Worm (Caenorhabditis elegans) whole organism, L4 larva: Measurements from ENCODE around the gene R160.2.

Source experiments
- D1046.2 ChIP-seq: fragments of 200-800 bp; sonication (Bioruptor generic); IDR thresholded peaks from 2 replicates; pipeline ENCODE4 v1.3.6; 2022; ENCODE audit warnings: missing genetic modification characterization, missing compliant biosample characterization
- F10B5.3 ChIP-seq: sonication (generic microtip); optimal IDR thresholded peaks from 2 replicates; lab custom pipeline; 2016; ENCODE audit warnings: mild to moderate bottlenecking, missing genetic modification characterization, missing compliant biosample characterization
- F26F4.8 ChIP-seq: fragments of 200-800 bp; sonication (Bioruptor generic); conservative IDR thresholded peaks from 2 replicates; pipeline ENCODE4 v1.3.6; 2022; ENCODE audit warnings: missing genetic modification characterization, missing compliant biosample characterization
- F37D6.2 ChIP-seq: sonication (generic microtip); optimal IDR thresholded peaks from 2 replicates; lab custom pipeline; 2016; ENCODE audit warnings: mild to moderate bottlenecking, missing genetic modification characterization, missing compliant biosample characterization
- T26A8.4 ChIP-seq: fragments of 200-800 bp; sonication (Bioruptor generic); IDR thresholded peaks from 2 replicates; pipeline ENCODE4 v1.3.6; 2022; ENCODE audit warnings: missing genetic modification characterization, missing compliant biosample characterization
- Y105C5A.15 ChIP-seq: fragments of 200-800 bp; sonication (Bioruptor generic); IDR thresholded peaks from 2 replicates; pipeline ENCODE4 v1.3.6; 2022; ENCODE audit warnings: missing genetic modification characterization, missing compliant biosample characterization
- Y48G9A.11 ChIP-seq: fragments of 200-800 bp; sonication (Bioruptor generic); IDR thresholded peaks from 2 replicates; pipeline ENCODE4 v1.3.6; 2022; ENCODE audit warnings: missing genetic modification reagents, missing genetic modification characterization, missing compliant biosample characterization
- Y5F2A.4 ChIP-seq: fragments of 200-800 bp; sonication (Bioruptor generic); optimal IDR thresholded peaks from 2 replicates; lab custom pipeline; 2018; ENCODE audit warnings: mild to moderate bottlenecking, missing genetic modification characterization, missing compliant biosample characterization
- ZK337.2 ChIP-seq: fragments of 200-800 bp; sonication (Bioruptor generic); IDR thresholded peaks from 2 replicates; pipeline ENCODE4 v1.3.6; 2022; ENCODE audit warnings: missing genetic modification reagents, missing genetic modification characterization, missing compliant biosample characterization
- ceh-32 ChIP-seq: sonication (generic microtip); optimal IDR thresholded peaks from 2 replicates; lab custom pipeline; 2016; ENCODE audit warnings: mild to moderate bottlenecking, missing genetic modification characterization, missing compliant biosample characterization; ENCODE audit not compliant: poor library complexity
- ceh-62 ChIP-seq: sonication (generic microtip); optimal IDR thresholded peaks from 2 replicates; lab custom pipeline; 2017; ENCODE audit warnings: missing biosample characterization, missing genetic modification characterization
- ces-1 ChIP-seq: fragments of 150-350 bp; sonication (generic microtip); optimal IDR thresholded peaks from 4 replicates; lab custom pipeline; 2014; ENCODE audit warnings: missing biosample characterization, missing genetic modification reagents, missing genetic modification characterization
- dmd-9 ChIP-seq: fragments of 200-800 bp; sonication (Bioruptor generic); IDR thresholded peaks from 2 replicates; pipeline ENCODE4 v1.3.6; 2022; ENCODE audit warnings: missing genetic modification reagents, missing genetic modification characterization, missing compliant biosample characterization
- dpl-1 ChIP-seq: fragments of 150-350 bp; optimal IDR thresholded peaks from 2 replicates; lab custom pipeline; 2014; ENCODE audit warnings: missing biosample characterization, missing genetic modification reagents, missing genetic modification characterization
- duxl-1 ChIP-seq: sonication (generic microtip); optimal IDR thresholded peaks from 2 replicates; lab custom pipeline; 2016; ENCODE audit warnings: mild to moderate bottlenecking, missing genetic modification characterization, moderate library complexity, missing compliant biosample characterization; ENCODE audit not compliant: poor library complexity
- dve-1 ChIP-seq: sonication (generic microtip); optimal IDR thresholded peaks from 2 replicates; lab custom pipeline; 2017; ENCODE audit warnings: antibody characterized with exemption, mild to moderate bottlenecking, missing genetic modification characterization, missing compliant biosample characterization; ENCODE audit not compliant: insufficient read depth
- egl-43 ChIP-seq: fragments of 200-800 bp; sonication (Bioruptor generic); IDR thresholded peaks from 2 replicates; pipeline ENCODE4 v1.3.6; 2022; ENCODE audit warnings: missing genetic modification reagents, missing genetic modification characterization, missing compliant biosample characterization
- fkh-10 ChIP-seq: fragments of 150-350 bp; optimal IDR thresholded peaks from 2 replicates; lab custom pipeline; 2014; ENCODE audit warnings: missing biosample characterization, missing genetic modification reagents, missing genetic modification characterization
- gei-8 ChIP-seq: fragments of 200-800 bp; sonication (Bioruptor generic); optimal IDR thresholded peaks from 2 replicates; lab custom pipeline; 2018; ENCODE audit warnings: mild to moderate bottlenecking, missing genetic modification characterization, missing compliant biosample characterization
- hlh-11 ChIP-seq: fragments of 200-800 bp; sonication (Bioruptor generic); optimal IDR thresholded peaks from 2 replicates; lab custom pipeline; 2018; ENCODE audit warnings: mild to moderate bottlenecking, missing genetic modification characterization, missing compliant biosample characterization
- hlh-30 ChIP-seq: sonication (generic microtip); optimal IDR thresholded peaks from 2 replicates; lab custom pipeline; 2017; ENCODE audit warnings: antibody characterized with exemption, mild to moderate bottlenecking, missing genetic modification characterization, missing compliant biosample characterization; ENCODE audit not compliant: insufficient read depth
- jun-1 ChIP-seq: fragments of 150-350 bp; optimal IDR thresholded peaks from 2 replicates; lab custom pipeline; 2014; ENCODE audit warnings: missing biosample characterization, missing genetic modification reagents, missing genetic modification characterization
- lim-7 ChIP-seq: fragments of 200-800 bp; sonication (Bioruptor generic); IDR thresholded peaks from 2 replicates; pipeline ENCODE4 v1.3.6; 2022; ENCODE audit warnings: missing genetic modification characterization, missing compliant biosample characterization
- lin-13 ChIP-seq: fragments of 150-350 bp; optimal IDR thresholded peaks from 2 replicates; lab custom pipeline; 2014; ENCODE audit warnings: missing biosample characterization, missing genetic modification reagents, missing genetic modification characterization
- lin-15B ChIP-seq: fragments of 150-350 bp; sonication (generic microtip); optimal IDR thresholded peaks from 3 replicates; lab custom pipeline; 2014; ENCODE audit warnings: missing biosample characterization, missing genetic modification characterization
- lin-29 ChIP-seq: fragments of 200-800 bp; sonication (Bioruptor generic); IDR thresholded peaks from 2 replicates; pipeline ENCODE4 v1.3.6; 2022; ENCODE audit warnings: missing genetic modification reagents, missing genetic modification characterization, missing compliant biosample characterization
- lin-39 ChIP-seq: fragments of 150-350 bp; optimal IDR thresholded peaks from 2 replicates; lab custom pipeline; 2014; ENCODE audit warnings: missing biosample characterization, missing genetic modification reagents, missing genetic modification characterization
- lsy-2 ChIP-seq, 2 experiments: fragments of 150-350 bp in 1 of 2; sonication (generic microtip) in 1 of 2; optimal IDR thresholded peaks; 2 replicates each; lab custom pipeline; 2014 to 2017; ENCODE audit warnings: missing biosample characterization in 2 of 2, missing genetic modification characterization in 2 of 2
- madf-9 ChIP-seq: fragments of 200-800 bp; sonication (Bioruptor generic); conservative IDR thresholded peaks from 2 replicates; pipeline ENCODE4 v1.3.6; 2022; ENCODE audit warnings: missing genetic modification reagents, missing genetic modification characterization, missing compliant biosample characterization
- mep-1 ChIP-seq: fragments of 150-350 bp; sonication (generic microtip); optimal IDR thresholded peaks from 3 replicates; lab custom pipeline; 2014; ENCODE audit warnings: missing biosample characterization, missing genetic modification characterization
- mes-2 ChIP-seq: sonication (generic microtip); optimal IDR thresholded peaks from 2 replicates; lab custom pipeline; 2016; ENCODE audit warnings: missing genotype, mild to moderate bottlenecking, missing genetic modification characterization, missing compliant biosample characterization; ENCODE audit not compliant: poor library complexity, severe bottlenecking
- mxl-3 ChIP-seq: fragments of 200-800 bp; sonication (Bioruptor generic); optimal IDR thresholded peaks from 2 replicates; lab custom pipeline; 2018; ENCODE audit warnings: mild to moderate bottlenecking, missing genetic modification characterization, missing compliant biosample characterization
- nhr-10 ChIP-seq: fragments of 150-350 bp; optimal IDR thresholded peaks from 2 replicates; lab custom pipeline; 2014; ENCODE audit warnings: missing biosample characterization, missing genetic modification characterization
- nhr-111 ChIP-seq: fragments of 200-800 bp; sonication (Bioruptor generic); optimal IDR thresholded peaks from 2 replicates; lab custom pipeline; 2018; ENCODE audit warnings: mild to moderate bottlenecking, missing genetic modification characterization, missing compliant biosample characterization
- nhr-237 ChIP-seq: sonication (generic microtip); optimal IDR thresholded peaks from 2 replicates; lab custom pipeline; 2017; ENCODE audit warnings: missing biosample characterization, missing genetic modification characterization
- nhr-28 ChIP-seq: fragments of 150-350 bp; optimal IDR thresholded peaks from 2 replicates; lab custom pipeline; 2014; ENCODE audit warnings: missing biosample characterization, missing genetic modification characterization
- nhr-48 ChIP-seq: sonication (generic microtip); optimal IDR thresholded peaks from 2 replicates; lab custom pipeline; 2016; ENCODE audit warnings: mild to moderate bottlenecking, missing genetic modification characterization, missing compliant biosample characterization
- pha-4 ChIP-seq, 2 experiments: fragments of 150-350 bp in 1 of 2; fragments of 200-800 bp in 1 of 2; sonication (Bioruptor generic) in 1 of 2; IDR thresholded peaks in 1 of 2; optimal IDR thresholded peaks in 1 of 2; 2 replicates each; pipeline versions ENCODE4 v1.3.6 to Lab custom; 2014 to 2022; ENCODE audit warnings: missing genetic modification characterization in 2 of 2, missing genetic modification reagents in 2 of 2, missing biosample characterization in 1 of 2, missing compliant biosample characterization in 1 of 2
- php-3 ChIP-seq: fragments of 200-800 bp; sonication (Bioruptor generic); IDR thresholded peaks from 2 replicates; pipeline ENCODE4 v1.3.6; 2022; ENCODE audit warnings: missing genetic modification reagents, missing genetic modification characterization, missing compliant biosample characterization
- sdz-12 ChIP-seq: fragments of 200-800 bp; sonication (Bioruptor generic); optimal IDR thresholded peaks from 2 replicates; lab custom pipeline; 2018; ENCODE audit warnings: mild to moderate bottlenecking, missing genetic modification characterization, missing compliant biosample characterization
- set-16 ChIP-seq: fragments of 200-800 bp; sonication (Bioruptor generic); IDR thresholded peaks from 2 replicates; pipeline ENCODE4 v1.3.6; 2022; ENCODE audit warnings: missing genetic modification reagents, missing genetic modification characterization, missing compliant biosample characterization
- skn-1 ChIP-seq: fragments of 150-350 bp; optimal IDR thresholded peaks from 2 replicates; lab custom pipeline; 2014; ENCODE audit warnings: missing biosample characterization, missing genetic modification characterization
- snpc-1.2 ChIP-seq: fragments of 200-800 bp; sonication (Bioruptor generic); IDR thresholded peaks from 2 replicates; pipeline ENCODE4 v1.3.6; 2022; ENCODE audit warnings: missing genetic modification reagents, missing genetic modification characterization, missing compliant biosample characterization
- snpc-4 ChIP-seq: fragments of 150-350 bp; optimal IDR thresholded peaks from 2 replicates; lab custom pipeline; 2014; ENCODE audit warnings: missing biosample characterization, missing genetic modification characterization
- spr-3 ChIP-seq: fragments of 200-800 bp; sonication (Bioruptor generic); optimal IDR thresholded peaks from 2 replicates; lab custom pipeline; 2018; ENCODE audit warnings: mild to moderate bottlenecking, missing genetic modification characterization, missing compliant biosample characterization
- unc-130 ChIP-seq: sonication (generic microtip); optimal IDR thresholded peaks from 2 replicates; lab custom pipeline; 2016; ENCODE audit warnings: missing genetic modification reagents, missing genetic modification characterization, missing compliant biosample characterization
- vab-7 ChIP-seq: fragments of 200-800 bp; sonication (Bioruptor generic); IDR thresholded peaks from 2 replicates; pipeline ENCODE4 v1.3.6; 2022; ENCODE audit warnings: missing genetic modification reagents, missing genetic modification characterization, missing compliant biosample characterization
- zip-11 ChIP-seq: fragments of 200-800 bp; sonication (Bioruptor generic); IDR thresholded peaks from 2 replicates; pipeline ENCODE4 v1.3.6; 2022; ENCODE audit warnings: missing genetic modification characterization, missing compliant biosample characterization
- zip-2 ChIP-seq: fragments of 150-350 bp; optimal IDR thresholded peaks from 2 replicates; lab custom pipeline; 2014; ENCODE audit warnings: missing biosample characterization, missing genetic modification characterization
- ztf-7 ChIP-seq: fragments of 150-350 bp; optimal IDR thresholded peaks from 2 replicates; lab custom pipeline; 2014; ENCODE audit warnings: missing biosample characterization, missing genetic modification characterization

Gene R160.2

ce11 chrX:4388834-4389409 is 12.2 kb upstream of the R160.2 start, which contains the start of gene dpy-23 (continued):
- TF ChIP-seq pha-4 (GFP tag; IDR thresholded peaks at IDR 0.05; lab: Robert Waterston, UW) = peak; percentile 73
- peak; percentile 69 for TF ChIP-seq pha-4 (tag; optimal IDR thresholded peaks at IDR 0.05; lab: Kevin White, UChicago)
- TF ChIP-seq zip-11 (GFP tag; lab: Robert Waterston, UW) = no peak
- TF ChIP-seq egl-43 (GFP tag; lab: Robert Waterston, UW) = peak; percentile 89
- TF ChIP-seq hlh-11 (tag; lab: Kevin White, UChicago) = peak; percentile 98
- peak; percentile 82 for TF ChIP-seq mxl-3 (GFP tag; lab: Kevin White, UChicago)
- peak; percentile 52 for TF ChIP-seq ztf-7
- no peak for TF ChIP-seq gei-8
- TF ChIP-seq ceh-62 = no peak
- TF ChIP-seq sdz-12 (GFP tag; lab: Kevin White, UChicago) = no peak
- TF ChIP-seq unc-130 (GFP tag; lab: Kevin White, UChicago) = no peak
- TF ChIP-seq nhr-237 = no peak
- TF ChIP-seq F26F4.8 (GFP tag; lab: Robert Waterston, UW) = no peak
- TF ChIP-seq mes-2 (tag; lab: Kevin White, UChicago) = peak; percentile 82
- TF ChIP-seq lin-39 (tag; lab: Kevin White, UChicago) = no peak
- peak; percentile 82 for TF ChIP-seq madf-9
- peak; percentile 88 for TF ChIP-seq nhr-48 (tag; lab: Kevin White, UChicago)
- TF ChIP-seq vab-7 (GFP tag; lab: Robert Waterston, UW) = peak; percentile 53; the same call in 1 of the 2 replicates
- TF ChIP-seq ZK337.2 = no peak
- TF ChIP-seq jun-1 (tag; lab: Kevin White, UChicago) = peak; percentile 82
- peak; percentile 97 for TF ChIP-seq mep-1 (tag; lab: Kevin White, UChicago)
- TF ChIP-seq snpc-4 (tag; lab: Kevin White, UChicago) = no peak
- TF ChIP-seq snpc-1.2 (GFP tag; lab: Robert Waterston, UW) = no peak
- no peak for TF ChIP-seq nhr-111 (GFP tag; lab: Kevin White, UChicago)
- TF ChIP-seq lin-29 (GFP tag; lab: Robert Waterston, UW) = no peak
- no peak for TF ChIP-seq lin-15B (tag; lab: Kevin White, UChicago)
- TF ChIP-seq D1046.2 (GFP tag; lab: Robert Waterston, UW) = no peak
- peak; percentile 89 for TF ChIP-seq set-16
- no peak for TF ChIP-seq ces-1
- TF ChIP-seq dmd-9 (GFP tag; lab: Robert Waterston, UW) = 0 out of 2 replicates have a peak, but pooled peaks have one; percentile 50
- peak; percentile 93 for TF ChIP-seq nhr-28 (tag; lab: Kevin White, UChicago)
- no peak for TF ChIP-seq ceh-32 (tag; lab: Kevin White, UChicago)
- TF ChIP-seq Y5F2A.4 = no peak
- no peak for TF ChIP-seq php-3 (GFP tag; lab: Robert Waterston, UW)
- TF ChIP-seq spr-3 (GFP tag; lab: Kevin White, UChicago) = no peak
- TF ChIP-seq duxl-1 = peak; percentile 58
- peak; percentile 80 to 89 for TF ChIP-seq lsy-2 (tag; optimal IDR thresholded peaks at IDR 0.05; lab: Kevin White, UChicago)
- TF ChIP-seq F10B5.3 = peak; percentile 0
- no peak for TF ChIP-seq Y105C5A.15 (GFP tag; lab: Robert Waterston, UW)
- peak; percentile 96 for TF ChIP-seq dve-1 (tag; lab: Kevin White, UChicago)
- TF ChIP-seq fkh-10 (GFP tag; lab: Kevin White, UChicago) = peak; percentile 70
- TF ChIP-seq lim-7 (GFP tag; lab: Robert Waterston, UW) = peak; percentile 63
- peak; percentile 85 for TF ChIP-seq nhr-10 (tag; lab: Kevin White, UChicago)
- TF ChIP-seq T26A8.4 (GFP tag; lab: Robert Waterston, UW) = peak; percentile 82
- TF ChIP-seq skn-1 (tag; lab: Kevin White, UChicago) = no peak
- no peak for TF ChIP-seq Y48G9A.11
- TF ChIP-seq dpl-1 = peak; percentile 61
- peak; percentile 84 for TF ChIP-seq F37D6.2 (tag; lab: Kevin White, UChicago)
- peak; percentile 97 for TF ChIP-seq hlh-30 (tag; lab: Kevin White, UChicago)
- TF ChIP-seq lin-13 (GFP tag; lab: Kevin White, UChicago) = peak; percentile 91
- TF ChIP-seq zip-2 = peak; percentile 38
